Worm (Caenorhabditis elegans) whole organism, L2 larva: Measurements from ENCODE around the gene glb-13.

Experiments
- aly-2 ChIP-seq: fragments of 150-350 bp; optimal IDR thresholded peaks from 2 replicates; lab custom pipeline; 2014; ENCODE audit warnings: missing biosample characterization, missing genetic modification characterization
- ama-1 ChIP-seq: fragments of 150-350 bp; optimal IDR thresholded peaks from 2 replicates; lab custom pipeline; 2018; ENCODE audit warnings: inconsistent platforms
- blmp-1 ChIP-seq: sonication (generic microtip); optimal IDR thresholded peaks from 2 replicates; lab custom pipeline; 2017; ENCODE audit warnings: missing genetic modification characterization, mild to moderate bottlenecking, missing compliant biosample characterization, antibody characterized with exemption, moderate library complexity; ENCODE audit not compliant: insufficient read depth
- ceh-16 ChIP-seq: fragments of 150-350 bp; optimal IDR thresholded peaks from 2 replicates; lab custom pipeline; 2014; ENCODE audit warnings: missing biosample characterization, missing genetic modification characterization
- elt-3 ChIP-seq: sonication (generic microtip); optimal IDR thresholded peaks from 2 replicates; lab custom pipeline; 2017; ENCODE audit warnings: missing biosample characterization, missing genetic modification characterization
- lin-13 ChIP-seq: fragments of 150-350 bp; optimal IDR thresholded peaks from 2 replicates; lab custom pipeline; 2014; ENCODE audit warnings: missing biosample characterization, missing genetic modification reagents, missing genetic modification characterization
- nhr-12 ChIP-seq: fragments of 150-350 bp; optimal IDR thresholded peaks from 2 replicates; lab custom pipeline; 2014; ENCODE audit warnings: missing biosample characterization, missing genetic modification characterization
- nhr-25 ChIP-seq: fragments of 150-350 bp; sonication (generic microtip); optimal IDR thresholded peaks from 3 replicates; lab custom pipeline; 2014; ENCODE audit warnings: missing biosample characterization, missing genetic modification characterization
- peb-1 ChIP-seq: fragments of 150-350 bp; optimal IDR thresholded peaks from 2 replicates; lab custom pipeline; 2014; ENCODE audit warnings: missing biosample characterization, missing genetic modification characterization
- sma-3 ChIP-seq: sonication (generic microtip); optimal IDR thresholded peaks from 2 replicates; lab custom pipeline; 2016; ENCODE audit warnings: missing genetic modification reagents, missing genetic modification characterization, missing compliant biosample characterization
- zag-1 ChIP-seq: fragments of 150-350 bp; optimal IDR thresholded peaks from 2 replicates; lab custom pipeline; 2014; ENCODE audit warnings: missing biosample characterization, missing genetic modification characterization

ce11 chrX:12341338-12341737 lies 36.9 kb downstream of the glb-13 start, which contains the start of gene zig-2:
- TF ChIP-seq lin-13 (GFP tag; lab: Kevin White, UChicago): no peak
- no peak for TF ChIP-seq nhr-25 (tag; lab: Kevin White, UChicago)
- TF ChIP-seq nhr-12: no peak
- no peak for TF ChIP-seq ama-1 (lab: Kevin White, UChicago)
- no peak for TF ChIP-seq peb-1 (tag; lab: Kevin White, UChicago)
- TF ChIP-seq elt-3 (tag; lab: Kevin White, UChicago): no peak
- TF ChIP-seq aly-2 (tag; lab: Kevin White, UChicago): no peak
- TF ChIP-seq sma-3 (GFP tag; lab: Kevin White, UChicago): no peak
- no peak for TF ChIP-seq blmp-1 (tag; lab: Kevin White, UChicago)
- no peak for TF ChIP-seq zag-1
- no peak for TF ChIP-seq ceh-16 (tag; lab: Kevin White, UChicago)
